Worm (Caenorhabditis elegans): ENCODE results near the gene D1022.3.

DNA sequence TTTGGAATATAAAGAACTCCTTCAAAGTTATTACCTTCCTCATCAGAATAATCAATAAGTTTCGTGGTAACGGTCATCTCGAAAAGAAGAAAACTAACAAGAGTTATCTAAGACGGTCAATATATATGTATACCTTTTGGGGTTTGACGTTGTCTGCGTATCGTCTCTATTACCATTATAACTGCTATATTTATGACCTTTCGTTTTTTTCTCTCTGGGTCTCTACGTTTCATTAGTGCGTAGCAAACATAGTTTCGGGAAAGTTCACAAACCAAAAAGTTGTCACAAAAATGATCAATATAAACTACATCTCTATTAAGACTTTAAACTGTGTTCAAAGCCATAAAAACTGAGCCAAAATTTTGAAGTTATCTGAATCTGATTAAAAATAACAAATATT is 1.1 kb upstream of the D1022.3 start, which contains the start of gene D1022.4:
- TF ChIP-seq dao-5 (tag; optimal IDR thresholded peaks at IDR 0.05), result no peak
- TF ChIP-seq W03F9.2 (tag; optimal IDR thresholded peaks at IDR 0.05), result no peak

All from whole organism, L4/young adult.